Fruit fly (Drosophila melanogaster): ENCODE data around the gene CG32820.

- no peak for TF ChIP-seq CG12768 (GFP tag; optimal IDR thresholded peaks at IDR 0.05)
- no peak for TF ChIP-seq CG33017 (tag; optimal IDR thresholded peaks at IDR 0.05)
- no peak for TF ChIP-seq CG11617 (GFP tag; optimal IDR thresholded peaks at IDR 0.05)
- no peak for TF ChIP-seq kay (GFP tag; ENCODE audit: borderline replicate concordance)
- no peak for TF ChIP-seq Hr96 (GFP tag; optimal IDR thresholded peaks at IDR 0.05)
- TF ChIP-seq Mnt (GFP tag; optimal IDR thresholded peaks at IDR 0.05), result no peak
- no peak for TF ChIP-seq tj (GFP tag; optimal IDR thresholded peaks at IDR 0.05)
- TF ChIP-seq CG5204 (GFP tag; optimal IDR thresholded peaks at IDR 0.05), result no peak
- TF ChIP-seq ovo (GFP tag; optimal IDR thresholded peaks at IDR 0.05), result no peak
- TF ChIP-seq cnc (optimal IDR thresholded peaks at IDR 0.05), result no peak
These were observed 27.0 kb downstream of the CG32820 start for dm6 chrX:21588000-21588399.

Data from whole organism, adult.